Worm (Caenorhabditis elegans) whole organism, mixed stage, embryonic: Measurements from ENCODE around the gene str-240.

Experiments used
- blmp-1 ChIP-seq: fragments of 150-350 bp; optimal IDR thresholded peaks from 2 replicates; lab custom pipeline; 2014; ENCODE audit warnings: missing biosample characterization, missing genetic modification characterization
- drap-1 ChIP-seq: fragments of 200-800 bp; sonication (Bioruptor generic); optimal IDR thresholded peaks from 3 replicates; lab custom pipeline; 2018; ENCODE audit warnings: mild to moderate bottlenecking, missing genetic modification characterization, missing compliant biosample characterization
- elt-3 ChIP-seq: fragments of 150-350 bp; optimal IDR thresholded peaks from 2 replicates; lab custom pipeline; 2014; ENCODE audit warnings: missing biosample characterization, missing genetic modification characterization
- lin-13 ChIP-seq: fragments of 150-350 bp; optimal IDR thresholded peaks from 2 replicates; lab custom pipeline; 2014; ENCODE audit warnings: missing biosample characterization, missing genetic modification characterization
- lin-32 ChIP-seq: fragments of 200-800 bp; sonication (Bioruptor generic); optimal IDR thresholded peaks from 2 replicates; lab custom pipeline; 2018; ENCODE audit warnings: mild to moderate bottlenecking, missing genetic modification characterization, missing compliant biosample characterization
- nhr-12 ChIP-seq: fragments of 150-350 bp; optimal IDR thresholded peaks from 2 replicates; lab custom pipeline; 2014; ENCODE audit warnings: missing biosample characterization, missing genetic modification characterization
- nhr-237 ChIP-seq: fragments of 150-350 bp; optimal IDR thresholded peaks from 2 replicates; lab custom pipeline; 2014; ENCODE audit warnings: missing biosample characterization, missing genetic modification characterization
- nhr-28 ChIP-seq: fragments of 150-350 bp; optimal IDR thresholded peaks from 2 replicates; lab custom pipeline; 2014; ENCODE audit warnings: missing biosample characterization, missing genetic modification characterization
- snpc-4 ChIP-seq: fragments of 150-350 bp; optimal IDR thresholded peaks from 2 replicates; lab custom pipeline; 2014; ENCODE audit warnings: missing biosample characterization, missing genetic modification characterization
- sptf-1 ChIP-seq: sonication (generic microtip); optimal IDR thresholded peaks from 2 replicates; lab custom pipeline; 2017; ENCODE audit warnings: mild to moderate bottlenecking, missing genetic modification characterization, moderate library complexity, missing compliant biosample characterization
- unc-62 ChIP-seq: fragments of 150-350 bp; optimal IDR thresholded peaks from 2 replicates; lab custom pipeline; 2014; ENCODE audit warnings: missing biosample characterization, missing genetic modification reagents, missing genetic modification characterization
- ztf-11 ChIP-seq: fragments of 150-350 bp; optimal IDR thresholded peaks from 2 replicates; lab custom pipeline; 2014; ENCODE audit warnings: missing biosample characterization, missing genetic modification characterization

DNA sequence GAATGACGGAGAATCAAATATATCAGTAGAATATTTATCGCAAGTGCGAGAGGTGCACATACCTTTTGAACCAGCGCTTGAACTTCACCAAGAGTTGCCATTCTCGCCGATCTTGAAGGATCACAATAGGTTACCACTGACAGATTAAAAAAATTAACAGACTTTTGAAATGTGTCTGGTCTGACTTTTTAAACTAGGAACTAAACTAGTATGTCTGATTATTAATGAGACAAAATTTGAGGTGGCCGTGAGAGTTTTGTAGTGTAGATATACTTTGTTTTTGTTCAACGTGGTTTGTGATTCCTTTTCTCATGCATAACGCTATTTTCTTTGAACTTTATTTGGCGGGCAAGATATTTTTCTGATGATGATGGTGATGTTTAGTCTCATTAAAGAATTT, at the start of gene str-240:
- TF ChIP-seq snpc-4 (tag; lab: Kevin White, UChicago) (no peak), ztf-11 (tag; lab: Kevin White, UChicago) (no peak), nhr-28 (tag; lab: Kevin White, UChicago) (no peak), drap-1 (GFP tag; lab: Kevin White, UChicago) (no peak), elt-3 (tag; lab: Kevin White, UChicago) (no peak), lin-32 (no peak), nhr-237 (tag; lab: Kevin White, UChicago) (no peak), lin-13 (no peak), sptf-1 (tag; lab: Kevin White, UChicago) (no peak), nhr-12 (tag; lab: Kevin White, UChicago) (no peak), unc-62 (GFP tag; lab: Kevin White, UChicago) (no peak), blmp-1 (tag; lab: Kevin White, UChicago) (no peak)
